Worm (Caenorhabditis elegans) whole organism, L1 larva: Measurements from ENCODE around the gene xbx-1.

Source experiments
- ama-1 ChIP-seq: fragments of 150-350 bp; optimal IDR thresholded peaks from 2 replicates; lab custom pipeline; 2014
- ceh-82 ChIP-seq, 3 experiments: fragments of 150-350 bp in 1 of 3; sonication (generic microtip) in 2 of 3; optimal IDR thresholded peaks; 2 replicates each; lab custom pipeline; 2014 to 2017; ENCODE audit warnings: missing biosample characterization in 3 of 3, missing genetic modification characterization in 3 of 3
- egl-27 ChIP-seq, 2 experiments: fragments of 150-350 bp in 1 of 2; sonication (generic microtip); optimal IDR thresholded peaks; 3 replicates each; lab custom pipeline; 2017 to 2018; ENCODE audit warnings: missing biosample characterization in 2 of 2, missing genetic modification characterization in 2 of 2, missing genetic modification reagents in 2 of 2
- fos-1 ChIP-seq: fragments of 150-350 bp; optimal IDR thresholded peaks from 2 replicates; lab custom pipeline; 2014; ENCODE audit warnings: missing biosample characterization, missing genetic modification characterization
- hlh-17 ChIP-seq: fragments of 200-800 bp; sonication (Bioruptor generic); optimal IDR thresholded peaks from 2 replicates; lab custom pipeline; 2018; ENCODE audit warnings: missing genetic modification characterization, mild to moderate bottlenecking, missing compliant biosample characterization, moderate library complexity, borderline replicate concordance
- lin-13 ChIP-seq: fragments of 150-350 bp; optimal IDR thresholded peaks from 2 replicates; lab custom pipeline; 2014; ENCODE audit warnings: missing biosample characterization, missing genetic modification reagents, missing genetic modification characterization
- lsy-2 ChIP-seq, 2 experiments: fragments of 150-350 bp; optimal IDR thresholded peaks; 2 replicates each; lab custom pipeline; 2014; ENCODE audit warnings: missing biosample characterization in 2 of 2, missing genetic modification characterization in 2 of 2
- mef-2 ChIP-seq: fragments of 150-350 bp; optimal IDR thresholded peaks from 2 replicates; lab custom pipeline; 2014; ENCODE audit warnings: missing biosample characterization, missing genetic modification characterization
- nhr-11 ChIP-seq: fragments of 150-350 bp; optimal IDR thresholded peaks from 2 replicates; lab custom pipeline; 2014; ENCODE audit warnings: missing biosample characterization, missing genetic modification characterization
- nhr-28 ChIP-seq: fragments of 150-350 bp; optimal IDR thresholded peaks from 2 replicates; lab custom pipeline; 2014; ENCODE audit warnings: missing biosample characterization, missing genetic modification characterization
- nhr-76 ChIP-seq: sonication (generic microtip); optimal IDR thresholded peaks from 2 replicates; lab custom pipeline; 2017; ENCODE audit warnings: missing biosample characterization, missing genetic modification characterization
- pag-3 ChIP-seq: sonication (generic microtip); optimal IDR thresholded peaks from 2 replicates; lab custom pipeline; 2017; ENCODE audit warnings: missing genetic modification characterization, mild to moderate bottlenecking, missing compliant biosample characterization, antibody characterized with exemption, borderline replicate concordance; ENCODE audit not compliant: insufficient read depth
- pqm-1 ChIP-seq: sonication (generic microtip); optimal IDR thresholded peaks from 3 replicates; lab custom pipeline; 2017; ENCODE audit warnings: missing biosample characterization, missing genetic modification characterization
- sptf-1 ChIP-seq: fragments of 150-350 bp; optimal IDR thresholded peaks from 2 replicates; lab custom pipeline; 2014; ENCODE audit warnings: missing biosample characterization, missing genetic modification characterization

ce11 chrV:15016795-15017429 is 36.9 kb downstream of the xbx-1 start:
- no peak for TF ChIP-seq hlh-17 (GFP tag; lab: Kevin White, UChicago)
- no peak for TF ChIP-seq pag-3 (tag; lab: Kevin White, UChicago)
- TF ChIP-seq pqm-1 (tag; lab: Kevin White, UChicago): no peak
- TF ChIP-seq lin-13 (GFP tag; lab: Kevin White, UChicago): no peak
- TF ChIP-seq ama-1: no peak
- TF ChIP-seq mef-2 (tag; lab: Kevin White, UChicago): no peak
- no peak for TF ChIP-seq sptf-1
- no peak for TF ChIP-seq nhr-76
- no peak for TF ChIP-seq nhr-11 (tag; lab: Kevin White, UChicago)
- TF ChIP-seq lsy-2 (tag; optimal IDR thresholded peaks at IDR 0.05; lab: Kevin White, UChicago): no peak
- TF ChIP-seq ceh-82 (tag; optimal IDR thresholded peaks at IDR 0.05; lab: Kevin White, UChicago): no peak
- TF ChIP-seq egl-27 (tag; optimal IDR thresholded peaks at IDR 0.05; lab: Kevin White, UChicago): no peak
- no peak for TF ChIP-seq fos-1
- TF ChIP-seq nhr-28: no peak
